Fruit fly (Drosophila melanogaster) whole organism, prepupa: ENCODE results near the gene msi.

Experiments used
- Blimp-1 ChIP-seq: fragments of 200-800 bp; sonication (Bioruptor generic); optimal IDR thresholded peaks from 3 replicates; lab custom pipeline; 2017; ENCODE audit warnings: missing biosample characterization, missing genetic modification characterization, mild to moderate bottlenecking, moderate library complexity, missing genetic modification reagents
- CG11294 ChIP-seq: fragments of 200-800 bp; sonication (Bioruptor generic); IDR thresholded peaks from 2 replicates; pipeline ENCODE4 v1.3.6; 2022; ENCODE audit warnings: missing biosample characterization, missing genetic modification characterization
- CG11762 ChIP-seq: fragments of 200-800 bp; sonication (Bioruptor generic); optimal IDR thresholded peaks from 3 replicates; lab custom pipeline; 2016; ENCODE audit warnings: missing biosample characterization, missing genetic modification characterization; ENCODE audit not compliant: insufficient read depth
- CG11902 ChIP-seq: fragments of 200-800 bp; sonication (Bioruptor generic); optimal IDR thresholded peaks from 3 replicates; lab custom pipeline; 2016; ENCODE audit warnings: missing biosample characterization, missing genetic modification characterization
- CG16779 ChIP-seq: fragments of 200-800 bp; sonication (Bioruptor generic); optimal IDR thresholded peaks from 3 replicates; lab custom pipeline; 2017; ENCODE audit warnings: missing biosample characterization, mild to moderate bottlenecking, missing genetic modification characterization
- CG3032 ChIP-seq: fragments of 200-800 bp; optimal IDR thresholded peaks from 2 replicates; lab custom pipeline; 2019; ENCODE audit warnings: missing biosample characterization, mild to moderate bottlenecking, missing genetic modification characterization, moderate library complexity
- CG31627 ChIP-seq: fragments of 200-800 bp; sonication (Bioruptor generic); optimal IDR thresholded peaks from 3 replicates; lab custom pipeline; 2016; ENCODE audit warnings: missing biosample characterization, missing genetic modification characterization
- CG32006 ChIP-seq: fragments of 200-800 bp; sonication (Bioruptor generic); optimal IDR thresholded peaks from 3 replicates; lab custom pipeline; 2017; ENCODE audit warnings: missing biosample characterization, mild to moderate bottlenecking, missing genetic modification characterization
- CG34406 ChIP-seq: fragments of 200-800 bp; sonication (Bioruptor generic); optimal IDR thresholded peaks from 3 replicates; lab custom pipeline; 2016; ENCODE audit warnings: missing biosample characterization, missing genetic modification characterization
- CG3919 ChIP-seq: fragments of 200-800 bp; sonication (Bioruptor generic); optimal IDR thresholded peaks from 3 replicates; lab custom pipeline; 2016; ENCODE audit warnings: missing biosample characterization, missing genetic modification characterization
- CG4318 ChIP-seq: fragments of 200-800 bp; sonication (Bioruptor generic); optimal IDR thresholded peaks from 3 replicates; lab custom pipeline; 2017; ENCODE audit warnings: missing biosample characterization, mild to moderate bottlenecking, missing genetic modification characterization
- CG6163 ChIP-seq: fragments of 200-800 bp; sonication (Bioruptor generic); IDR thresholded peaks from 3 replicates; pipeline ENCODE4 v1.3.6; 2022; ENCODE audit warnings: missing biosample characterization, missing genetic modification characterization
- CG6276 ChIP-seq: fragments of 200-800 bp; sonication (Bioruptor generic); optimal IDR thresholded peaks from 2 replicates; lab custom pipeline; 2017; ENCODE audit warnings: missing biosample characterization, mild to moderate bottlenecking, missing genetic modification characterization
- CG6792 ChIP-seq: fragments of 200-800 bp; sonication (Bioruptor generic); optimal IDR thresholded peaks from 3 replicates; lab custom pipeline; 2016; ENCODE audit warnings: missing biosample characterization, missing genetic modification characterization
- CG6808 ChIP-seq: fragments of 200-800 bp; sonication (Bioruptor generic); optimal IDR thresholded peaks from 3 replicates; lab custom pipeline; 2017; ENCODE audit warnings: missing biosample characterization, missing genetic modification characterization, mild to moderate bottlenecking, moderate library complexity, missing genetic modification reagents
- CG6854 ChIP-seq: fragments of 200-800 bp; sonication (Bioruptor generic); optimal IDR thresholded peaks from 2 replicates; lab custom pipeline; 2017; ENCODE audit warnings: missing biosample characterization, mild to moderate bottlenecking, missing genetic modification characterization
- CG8119 ChIP-seq: fragments of 200-800 bp; sonication (Bioruptor generic); IDR thresholded peaks from 3 replicates; pipeline ENCODE4 v1.3.6; 2022; ENCODE audit warnings: missing biosample characterization, missing genetic modification characterization
- CG8319 ChIP-seq: fragments of 200-800 bp; sonication (Bioruptor generic); optimal IDR thresholded peaks from 3 replicates; lab custom pipeline; 2016; ENCODE audit warnings: missing biosample characterization, missing genetic modification characterization
- CG8632 ChIP-seq: fragments of 200-800 bp; sonication (Bioruptor generic); optimal IDR thresholded peaks from 3 replicates; lab custom pipeline; 2016; ENCODE audit warnings: missing biosample characterization, missing genetic modification characterization
- CG9139 ChIP-seq: fragments of 200-800 bp; sonication (Bioruptor generic); optimal IDR thresholded peaks from 3 replicates; lab custom pipeline; 2017; ENCODE audit warnings: missing biosample characterization, mild to moderate bottlenecking, missing genetic modification characterization
- Eip75B ChIP-seq: fragments of 200-800 bp; sonication (Bioruptor generic); optimal IDR thresholded peaks from 3 replicates; lab custom pipeline; 2016; ENCODE audit warnings: missing biosample characterization, missing genetic modification characterization
- Eip78C ChIP-seq: fragments of 200-800 bp; sonication (Bioruptor generic); peaks from one replicate; lab custom pipeline; 2016; ENCODE audit warnings: missing biosample characterization, missing genetic modification characterization
- Eip93F ChIP-seq: fragments of 200-800 bp; sonication (Bioruptor generic); optimal IDR thresholded peaks from 2 replicates; lab custom pipeline; 2016; ENCODE audit warnings: missing biosample characterization, mild to moderate bottlenecking, missing genetic modification characterization
- Ets21C ChIP-seq: fragments of 200-800 bp; sonication (Bioruptor generic); optimal IDR thresholded peaks from 3 replicates; lab custom pipeline; 2016; ENCODE audit warnings: missing biosample characterization, missing genetic modification characterization
- Ets96B ChIP-seq: fragments of 200-800 bp; optimal IDR thresholded peaks from 2 replicates; lab custom pipeline; 2019; ENCODE audit warnings: missing biosample characterization, mild to moderate bottlenecking, missing genetic modification characterization, moderate library complexity
- Gug ChIP-seq: fragments of 200-800 bp; sonication (Bioruptor generic); IDR thresholded peaks from 2 replicates; pipeline ENCODE4 v1.3.6; 2022; ENCODE audit warnings: missing biosample characterization, missing genetic modification characterization
- Hr39 ChIP-seq: fragments of 200-800 bp; sonication (Bioruptor generic); optimal IDR thresholded peaks from 2 replicates; lab custom pipeline; 2016; ENCODE audit warnings: missing biosample characterization, missing genetic modification characterization
- Hr4 ChIP-seq: fragments of 200-800 bp; sonication (Bioruptor generic); optimal IDR thresholded peaks from 3 replicates; lab custom pipeline; 2016; ENCODE audit warnings: missing biosample characterization, missing genetic modification characterization
- Lpt ChIP-seq: fragments of 200-800 bp; sonication (Bioruptor generic); optimal IDR thresholded peaks from 3 replicates; lab custom pipeline; 2016; ENCODE audit warnings: missing biosample characterization, missing genetic modification characterization
- Met ChIP-seq: fragments of 200-800 bp; sonication (Bioruptor generic); optimal IDR thresholded peaks from 3 replicates; lab custom pipeline; 2016; ENCODE audit warnings: missing biosample characterization, missing genetic modification characterization
- OdsH ChIP-seq: fragments of 200-800 bp; sonication (Bioruptor generic); optimal IDR thresholded peaks from 3 replicates; lab custom pipeline; 2016; ENCODE audit warnings: missing biosample characterization, missing genetic modification characterization
- Smox ChIP-seq: fragments of 200-800 bp; sonication (Bioruptor generic); optimal IDR thresholded peaks from 3 replicates; lab custom pipeline; 2016; ENCODE audit warnings: missing biosample characterization, missing genetic modification characterization
- Sox14 ChIP-seq: fragments of 200-800 bp; sonication (Bioruptor generic); optimal IDR thresholded peaks from 3 replicates; lab custom pipeline; 2016; ENCODE audit warnings: missing biosample characterization, missing genetic modification characterization
- Sox15 ChIP-seq: fragments of 200-800 bp; sonication (Bioruptor generic); optimal IDR thresholded peaks from 3 replicates; lab custom pipeline; 2016; ENCODE audit warnings: missing biosample characterization, missing genetic modification characterization
- achi ChIP-seq: fragments of 200-800 bp; sonication (Bioruptor generic); optimal IDR thresholded peaks from 3 replicates; lab custom pipeline; 2016; ENCODE audit warnings: missing biosample characterization, missing genetic modification characterization
- acj6 ChIP-seq: fragments of 200-800 bp; sonication (Bioruptor generic); optimal IDR thresholded peaks from 3 replicates; lab custom pipeline; 2016; ENCODE audit warnings: missing biosample characterization, missing genetic modification characterization
- cyc ChIP-seq: fragments of 200-800 bp; sonication (Bioruptor generic); optimal IDR thresholded peaks from 3 replicates; lab custom pipeline; 2016; ENCODE audit warnings: missing biosample characterization, missing genetic modification characterization
- dac ChIP-seq: fragments of 200-800 bp; sonication (Bioruptor generic); optimal IDR thresholded peaks from 2 replicates; lab custom pipeline; 2017; ENCODE audit warnings: missing biosample characterization, mild to moderate bottlenecking, missing genetic modification characterization
- dsx ChIP-seq: fragments of 200-800 bp; optimal IDR thresholded peaks from 3 replicates; lab custom pipeline; 2019; ENCODE audit warnings: missing biosample characterization, mild to moderate bottlenecking, missing genetic modification characterization, moderate library complexity; ENCODE audit not compliant: poor library complexity, severe bottlenecking
- eg ChIP-seq: fragments of 200-800 bp; sonication (Bioruptor generic); IDR thresholded peaks from 3 replicates; pipeline ENCODE4 v1.3.6; 2022; ENCODE audit warnings: missing biosample characterization, missing genetic modification characterization
- esn ChIP-seq: fragments of 200-800 bp; sonication (Bioruptor generic); optimal IDR thresholded peaks from 2 replicates; lab custom pipeline; 2016; ENCODE audit warnings: missing biosample characterization, mild to moderate bottlenecking, missing genetic modification characterization, moderate library complexity
- fd59A ChIP-seq: fragments of 200-800 bp; sonication (Bioruptor generic); optimal IDR thresholded peaks from 2 replicates; lab custom pipeline; 2017; ENCODE audit warnings: missing biosample characterization, mild to moderate bottlenecking, missing genetic modification characterization, missing genetic modification reagents
- fkh ChIP-seq: fragments of 200-800 bp; sonication (Bioruptor generic); optimal IDR thresholded peaks from 3 replicates; lab custom pipeline; 2017; ENCODE audit warnings: missing biosample characterization, mild to moderate bottlenecking, missing genetic modification characterization, moderate library complexity
- lz ChIP-seq: fragments of 200-800 bp; sonication (Bioruptor generic); optimal IDR thresholded peaks from 3 replicates; lab custom pipeline; 2016; ENCODE audit warnings: missing biosample characterization, missing genetic modification characterization
- net ChIP-seq: fragments of 200-800 bp; sonication (Bioruptor generic); optimal IDR thresholded peaks from 3 replicates; lab custom pipeline; 2016; ENCODE audit warnings: missing biosample characterization, missing genetic modification characterization
- pdm3 ChIP-seq: fragments of 200-800 bp; sonication (Bioruptor generic); optimal IDR thresholded peaks from 3 replicates; lab custom pipeline; 2016; ENCODE audit warnings: missing biosample characterization, missing genetic modification characterization
- salr ChIP-seq, 2 experiments: fragments of 200-800 bp; sonication (Bioruptor generic); optimal IDR thresholded peaks; 3 replicates each; lab custom pipeline; 2016 to 2018; ENCODE audit warnings: missing biosample characterization in 2 of 2, missing genetic modification characterization in 2 of 2, mild to moderate bottlenecking in 1 of 2
- spab ChIP-seq: fragments of 200-800 bp; sonication (Bioruptor generic); optimal IDR thresholded peaks from 2 replicates; lab custom pipeline; 2017; ENCODE audit warnings: missing biosample characterization, mild to moderate bottlenecking, missing genetic modification characterization, missing genetic modification reagents
- ss ChIP-seq, 2 experiments: fragments of 200-800 bp; sonication (Bioruptor generic); optimal IDR thresholded peaks; 2 replicates in 1 of 2; 3 replicates in 1 of 2; lab custom pipeline; 2017 to 2018; ENCODE audit warnings: mild to moderate bottlenecking in 2 of 2, missing biosample characterization in 2 of 2, missing genetic modification characterization in 2 of 2, moderate library complexity in 1 of 2
- svp ChIP-seq: fragments of 200-800 bp; sonication (Bioruptor generic); peaks from one replicate; lab custom pipeline; 2016; ENCODE audit warnings: missing biosample characterization, missing genetic modification characterization
- topi ChIP-seq: fragments of 200-800 bp; sonication (Bioruptor generic); optimal IDR thresholded peaks from 3 replicates; lab custom pipeline; 2016; ENCODE audit warnings: missing biosample characterization, missing genetic modification characterization
- vri ChIP-seq: fragments of 200-800 bp; sonication (Bioruptor generic); optimal IDR thresholded peaks from 3 replicates; lab custom pipeline; 2016; ENCODE audit warnings: missing biosample characterization, mild to moderate bottlenecking, missing genetic modification characterization

msi gene

DNA sequence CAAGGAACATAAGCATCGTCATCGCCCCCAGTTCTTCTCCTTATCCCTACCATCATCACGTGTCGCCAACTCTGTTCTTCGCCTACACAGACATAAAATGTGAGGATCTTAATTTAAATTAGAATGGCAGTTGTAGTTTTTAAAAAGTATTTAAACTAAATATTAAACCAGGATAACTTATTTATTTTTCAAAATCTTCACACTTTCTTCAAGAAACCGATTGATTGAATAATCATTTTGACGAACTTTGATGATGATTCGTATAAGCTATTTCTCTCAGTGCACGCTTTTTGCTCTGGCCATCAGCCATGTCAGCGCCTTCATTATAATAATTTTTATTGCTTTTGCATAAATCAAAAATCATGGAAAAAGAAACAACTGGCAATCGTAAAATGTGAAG, 123.0 kb downstream of the msi start:
- TF ChIP-seq CG9139 (GFP tag; lab: Kevin White, UChicago): peak; percentile 4
- peak; percentile 76 for TF ChIP-seq lz
- TF ChIP-seq CG6808 (GFP tag; lab: Kevin White, UChicago): peak; percentile 69
- TF ChIP-seq OdsH: peak; percentile 45
- peak; percentile 67 for TF ChIP-seq CG31627 (GFP tag; lab: Kevin White, UChicago)
- TF ChIP-seq eg (GFP tag; lab: Robert Waterston, UW): no peak
- TF ChIP-seq CG32006: peak; percentile 35
- peak; percentile 72 for TF ChIP-seq Hr39 (GFP tag; lab: Kevin White, UChicago)
- peak; percentile 26 for TF ChIP-seq CG11762 (GFP tag; lab: Kevin White, UChicago)
- no peak for TF ChIP-seq dac (GFP tag; lab: Kevin White, UChicago)
- peak; percentile 78 for TF ChIP-seq Smox (GFP tag; lab: Kevin White, UChicago)
- TF ChIP-seq Sox15 (GFP tag; lab: Kevin White, UChicago): peak; percentile 39
- TF ChIP-seq CG8319 (GFP tag; lab: Kevin White, UChicago): peak; percentile 13
- TF ChIP-seq CG6792 (GFP tag; lab: Kevin White, UChicago): peak; percentile 61
- peak; percentile 65 for TF ChIP-seq CG3032 (tag; lab: Kevin White, UChicago)
- no peak for TF ChIP-seq Lpt (GFP tag; lab: Kevin White, UChicago)
- peak; percentile 25 for TF ChIP-seq Hr4 (GFP tag; lab: Kevin White, UChicago)
- TF ChIP-seq CG8119 (GFP tag; lab: Robert Waterston, UW): no peak
- TF ChIP-seq Ets21C (GFP tag; lab: Kevin White, UChicago): peak; percentile 53
- peak; percentile 62 for TF ChIP-seq acj6
- TF ChIP-seq vri (GFP tag; lab: Kevin White, UChicago): peak; percentile 62
- peak; percentile 36 for TF ChIP-seq Blimp-1 (GFP tag; lab: Kevin White, UChicago)
- TF ChIP-seq Eip78C (GFP tag; lab: Kevin White, UChicago): peak; percentile 93
- no peak for TF ChIP-seq CG6276 (GFP tag; lab: Kevin White, UChicago)
- peak; percentile 70 for TF ChIP-seq Ets96B (tag; lab: Kevin White, UChicago)
- TF ChIP-seq Gug (GFP tag; lab: Robert Waterston, UW): no peak
- no peak for TF ChIP-seq CG4318
- TF ChIP-seq CG8632 (GFP tag; lab: Kevin White, UChicago): peak; percentile 55
- peak; percentile 36 for TF ChIP-seq CG6854 (GFP tag; lab: Kevin White, UChicago)
- TF ChIP-seq Eip93F (GFP tag; lab: Kevin White, UChicago): peak; percentile 66
- peak; percentile 92 for TF ChIP-seq svp
- peak; percentile 72 for TF ChIP-seq CG3919 (GFP tag; lab: Kevin White, UChicago)
- TF ChIP-seq CG11902 (GFP tag; lab: Kevin White, UChicago): peak; percentile 8
- peak; percentile 45; the same call in 1 of the 3 replicates for TF ChIP-seq CG6163
- peak; percentile 66 for TF ChIP-seq pdm3 (GFP tag; lab: Kevin White, UChicago)
- peak; percentile 71 for TF ChIP-seq cyc
- TF ChIP-seq dsx: peak; percentile 72
- peak; percentile 37 to 70 for TF ChIP-seq ss (GFP tag; optimal IDR thresholded peaks at IDR 0.05; lab: Kevin White, UChicago)
- TF ChIP-seq CG11294 (GFP tag; lab: Robert Waterston, UW): no peak
- peak; percentile 66 for TF ChIP-seq CG34406 (GFP tag; lab: Kevin White, UChicago)
- peak; percentile 16 to 17 for TF ChIP-seq salr (GFP tag; optimal IDR thresholded peaks at IDR 0.05; lab: Kevin White, UChicago)
- TF ChIP-seq net (GFP tag; lab: Kevin White, UChicago): peak; percentile 33
- no peak for TF ChIP-seq fkh
- peak; percentile 85 for TF ChIP-seq Met
- peak; percentile 86 for TF ChIP-seq topi (GFP tag; lab: Kevin White, UChicago)
- TF ChIP-seq spab (GFP tag; lab: Kevin White, UChicago): peak; percentile 39
- TF ChIP-seq esn (GFP tag; lab: Kevin White, UChicago): peak; percentile 86
- no peak for TF ChIP-seq CG16779 (tag; lab: Kevin White, UChicago)
- peak; percentile 54 for TF ChIP-seq Sox14 (GFP tag; lab: Kevin White, UChicago)
- peak; percentile 17 for TF ChIP-seq fd59A (GFP tag; lab: Kevin White, UChicago)
- peak; percentile 75 for TF ChIP-seq Eip75B (GFP tag; lab: Kevin White, UChicago)
- TF ChIP-seq achi (GFP tag; lab: Kevin White, UChicago): peak; percentile 56
